Worm (Caenorhabditis elegans) whole organism, mixed stage, embryonic: ENCODE measurements around the gene srw-1.

ENCODE experiments used
- M03D4.4 ChIP-seq: sonication (generic microtip); optimal IDR thresholded peaks from 2 replicates; lab custom pipeline; 2017; ENCODE audit warnings: mild to moderate bottlenecking, missing genetic modification characterization, missing compliant biosample characterization
- bed-3 ChIP-seq: fragments of 200-800 bp; sonication (Bioruptor generic); optimal IDR thresholded peaks from 3 replicates; lab custom pipeline; 2018; ENCODE audit warnings: mild to moderate bottlenecking, missing genetic modification characterization, moderate library complexity, missing compliant biosample characterization
- blmp-1 ChIP-seq: fragments of 150-350 bp; optimal IDR thresholded peaks from 2 replicates; lab custom pipeline; 2014; ENCODE audit warnings: missing biosample characterization, missing genetic modification characterization
- ceh-39 ChIP-seq: fragments of 150-350 bp; optimal IDR thresholded peaks from 2 replicates; lab custom pipeline; 2014; ENCODE audit warnings: missing biosample characterization, missing genetic modification characterization
- ceh-83 ChIP-seq: fragments of 200-800 bp; sonication (Bioruptor generic); optimal IDR thresholded peaks from 2 replicates; lab custom pipeline; 2018; ENCODE audit warnings: mild to moderate bottlenecking, missing genetic modification characterization, missing compliant biosample characterization
- ces-1 ChIP-seq: fragments of 150-350 bp; optimal IDR thresholded peaks from 2 replicates; lab custom pipeline; 2014; ENCODE audit warnings: missing biosample characterization, missing genetic modification reagents, missing genetic modification characterization
- cnd-1 ChIP-seq: fragments of 200-800 bp; sonication (Bioruptor generic); optimal IDR thresholded peaks from 2 replicates; lab custom pipeline; 2018; ENCODE audit warnings: mild to moderate bottlenecking, missing genetic modification characterization, missing compliant biosample characterization
- drap-1 ChIP-seq: fragments of 200-800 bp; sonication (Bioruptor generic); optimal IDR thresholded peaks from 3 replicates; lab custom pipeline; 2018; ENCODE audit warnings: mild to moderate bottlenecking, missing genetic modification characterization, missing compliant biosample characterization
- elt-1 ChIP-seq: sonication (generic microtip); optimal IDR thresholded peaks from 2 replicates; lab custom pipeline; 2017; ENCODE audit warnings: missing genetic modification characterization, mild to moderate bottlenecking, missing compliant biosample characterization, antibody characterized with exemption, moderate library complexity, borderline replicate concordance; ENCODE audit not compliant: insufficient read depth
- elt-3 ChIP-seq: fragments of 150-350 bp; optimal IDR thresholded peaks from 2 replicates; lab custom pipeline; 2014; ENCODE audit warnings: missing biosample characterization, missing genetic modification characterization
- ham-2 ChIP-seq: fragments of 200-800 bp; sonication (Bioruptor generic); optimal IDR thresholded peaks from 2 replicates; lab custom pipeline; 2018; ENCODE audit warnings: mild to moderate bottlenecking, missing genetic modification characterization, missing compliant biosample characterization
- hlh-1 ChIP-seq: fragments of 150-350 bp; optimal IDR thresholded peaks from 2 replicates; lab custom pipeline; 2014; ENCODE audit warnings: missing biosample characterization, missing genetic modification reagents, missing genetic modification characterization
- lin-32 ChIP-seq: fragments of 200-800 bp; sonication (Bioruptor generic); optimal IDR thresholded peaks from 2 replicates; lab custom pipeline; 2018; ENCODE audit warnings: mild to moderate bottlenecking, missing genetic modification characterization, missing compliant biosample characterization
- lsy-2 ChIP-seq: fragments of 150-350 bp; optimal IDR thresholded peaks from 2 replicates; lab custom pipeline; 2014; ENCODE audit warnings: missing biosample characterization, missing genetic modification characterization
- mab-5 ChIP-seq: fragments of 150-350 bp; optimal IDR thresholded peaks from 2 replicates; lab custom pipeline; 2014; ENCODE audit warnings: missing biosample characterization, missing genetic modification characterization
- mls-2 ChIP-seq: sonication (generic microtip); optimal IDR thresholded peaks from 2 replicates; lab custom pipeline; 2016; ENCODE audit warnings: mild to moderate bottlenecking, missing genetic modification characterization, moderate library complexity, missing compliant biosample characterization
- nhr-2 ChIP-seq: fragments of 150-350 bp; optimal IDR thresholded peaks from 2 replicates; lab custom pipeline; 2014; ENCODE audit warnings: missing biosample characterization, missing genetic modification characterization
- nhr-28 ChIP-seq: fragments of 150-350 bp; optimal IDR thresholded peaks from 2 replicates; lab custom pipeline; 2014; ENCODE audit warnings: missing biosample characterization, missing genetic modification characterization
- pha-4 ChIP-seq: fragments of 150-350 bp; optimal IDR thresholded peaks from 2 replicates; lab custom pipeline; 2018; ENCODE audit warnings: missing biosample characterization, missing genetic modification reagents, missing genetic modification characterization
- sem-2 ChIP-seq: fragments of 200-800 bp; sonication (Bioruptor generic); optimal IDR thresholded peaks from 2 replicates; lab custom pipeline; 2018; ENCODE audit warnings: mild to moderate bottlenecking, missing genetic modification characterization, missing compliant biosample characterization
- snpc-4 ChIP-seq: fragments of 150-350 bp; optimal IDR thresholded peaks from 2 replicates; lab custom pipeline; 2014; ENCODE audit warnings: missing biosample characterization, missing genetic modification characterization
- sptf-1 ChIP-seq: sonication (generic microtip); optimal IDR thresholded peaks from 2 replicates; lab custom pipeline; 2017; ENCODE audit warnings: mild to moderate bottlenecking, missing genetic modification characterization, moderate library complexity, missing compliant biosample characterization
- tbx-8 ChIP-seq: fragments of 200-800 bp; sonication (Bioruptor generic); optimal IDR thresholded peaks from 2 replicates; lab custom pipeline; 2018; ENCODE audit warnings: mild to moderate bottlenecking, missing genetic modification characterization, moderate library complexity, missing compliant biosample characterization
- unc-120 ChIP-seq: sonication (generic microtip); optimal IDR thresholded peaks from 2 replicates; lab custom pipeline; 2017; ENCODE audit warnings: missing genetic modification characterization, missing compliant biosample characterization; ENCODE audit not compliant: poor library complexity, severe bottlenecking
- unc-39 ChIP-seq: fragments of 150-350 bp; optimal IDR thresholded peaks from 2 replicates; lab custom pipeline; 2014; ENCODE audit warnings: missing biosample characterization, missing genetic modification characterization
- unc-62 ChIP-seq: fragments of 150-350 bp; optimal IDR thresholded peaks from 2 replicates; lab custom pipeline; 2014; ENCODE audit warnings: missing biosample characterization, missing genetic modification reagents, missing genetic modification characterization
- zip-8 ChIP-seq: fragments of 150-350 bp; optimal IDR thresholded peaks from 2 replicates; lab custom pipeline; 2014; ENCODE audit warnings: missing biosample characterization, missing genetic modification characterization
- ztf-11 ChIP-seq: fragments of 150-350 bp; optimal IDR thresholded peaks from 2 replicates; lab custom pipeline; 2014; ENCODE audit warnings: missing biosample characterization, missing genetic modification characterization

Gene srw-1

DNA sequence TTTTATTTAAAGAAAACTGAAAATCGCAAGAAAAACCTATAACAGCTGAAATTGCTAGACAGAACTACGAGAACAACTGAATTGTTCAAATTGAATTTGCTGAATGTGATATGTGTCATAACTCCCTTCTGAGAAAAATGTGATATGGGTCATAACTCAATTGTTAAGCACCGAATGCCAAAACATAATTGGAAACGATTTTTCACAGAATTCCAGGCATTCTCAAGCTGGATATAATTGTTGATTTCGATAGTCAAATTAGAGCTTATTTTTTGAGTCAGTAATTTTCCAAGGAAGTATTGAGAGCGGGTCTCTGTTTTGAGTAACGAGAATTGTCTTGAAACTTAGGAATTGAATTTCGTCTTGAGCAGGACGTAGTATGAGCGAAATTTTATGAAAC, 16.2 kb upstream of the srw-1 start:
- TF ChIP-seq bed-3 (GFP tag; lab: Kevin White, UChicago), result no peak
- no peak for TF ChIP-seq cnd-1
- no peak for TF ChIP-seq nhr-2 (tag; lab: Kevin White, UChicago)
- TF ChIP-seq sptf-1 (tag; lab: Kevin White, UChicago), result no peak
- no peak for TF ChIP-seq unc-120 (tag; lab: Kevin White, UChicago)
- no peak for TF ChIP-seq lin-32
- TF ChIP-seq ceh-83 (GFP tag; lab: Kevin White, UChicago), result no peak
- TF ChIP-seq snpc-4 (tag; lab: Kevin White, UChicago), result no peak
- no peak for TF ChIP-seq nhr-28 (tag; lab: Kevin White, UChicago)
- no peak for TF ChIP-seq blmp-1 (tag; lab: Kevin White, UChicago)
- TF ChIP-seq zip-8 (tag; lab: Kevin White, UChicago), result no peak
- no peak for TF ChIP-seq tbx-8 (GFP tag; lab: Kevin White, UChicago)
- no peak for TF ChIP-seq elt-1 (tag; lab: Kevin White, UChicago)
- TF ChIP-seq sem-2 (GFP tag; lab: Kevin White, UChicago), result no peak
- no peak for TF ChIP-seq pha-4
- TF ChIP-seq M03D4.4 (tag; lab: Kevin White, UChicago), result no peak

DNA sequence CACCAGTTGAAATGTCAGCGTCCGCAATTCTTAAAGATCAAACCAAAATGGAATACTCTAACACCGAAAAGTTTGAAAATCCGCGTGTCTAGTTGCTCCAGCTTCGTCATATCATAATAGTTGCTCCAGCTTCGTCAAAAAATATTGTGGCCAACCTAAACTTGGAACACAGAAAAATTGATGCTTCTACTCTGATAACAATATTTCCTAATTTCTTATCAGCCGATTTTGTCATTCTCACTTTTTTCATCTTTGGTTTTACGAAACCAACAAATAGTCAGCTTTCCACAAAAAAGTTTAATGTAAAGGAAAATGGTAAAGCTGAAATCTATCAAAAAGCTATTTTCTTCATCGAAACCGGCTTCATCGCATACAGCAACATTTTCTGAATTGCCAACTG, 15.6 kb upstream of the srw-1 start, which contains the start of gene fbxa-84:
Gene fbxa-84 (plus strand): TSS at position 34 of the 400 bp plus-strand sequence.
- no peak for TF ChIP-seq lsy-2 (tag; lab: Kevin White, UChicago)
- no peak for TF ChIP-seq M03D4.4 (tag; lab: Kevin White, UChicago)
- no peak for TF ChIP-seq unc-120 (tag; lab: Kevin White, UChicago)
- TF ChIP-seq zip-8 (tag; lab: Kevin White, UChicago), result no peak
- no peak for TF ChIP-seq ham-2 (GFP tag; lab: Kevin White, UChicago)
- TF ChIP-seq blmp-1 (tag; lab: Kevin White, UChicago), result no peak
- no peak for TF ChIP-seq ztf-11 (tag; lab: Kevin White, UChicago)
- no peak for TF ChIP-seq elt-3 (tag; lab: Kevin White, UChicago)
- no peak for TF ChIP-seq lin-32
- TF ChIP-seq mls-2 (tag; lab: Kevin White, UChicago), result no peak
- no peak for TF ChIP-seq sem-2 (GFP tag; lab: Kevin White, UChicago)

DNA sequence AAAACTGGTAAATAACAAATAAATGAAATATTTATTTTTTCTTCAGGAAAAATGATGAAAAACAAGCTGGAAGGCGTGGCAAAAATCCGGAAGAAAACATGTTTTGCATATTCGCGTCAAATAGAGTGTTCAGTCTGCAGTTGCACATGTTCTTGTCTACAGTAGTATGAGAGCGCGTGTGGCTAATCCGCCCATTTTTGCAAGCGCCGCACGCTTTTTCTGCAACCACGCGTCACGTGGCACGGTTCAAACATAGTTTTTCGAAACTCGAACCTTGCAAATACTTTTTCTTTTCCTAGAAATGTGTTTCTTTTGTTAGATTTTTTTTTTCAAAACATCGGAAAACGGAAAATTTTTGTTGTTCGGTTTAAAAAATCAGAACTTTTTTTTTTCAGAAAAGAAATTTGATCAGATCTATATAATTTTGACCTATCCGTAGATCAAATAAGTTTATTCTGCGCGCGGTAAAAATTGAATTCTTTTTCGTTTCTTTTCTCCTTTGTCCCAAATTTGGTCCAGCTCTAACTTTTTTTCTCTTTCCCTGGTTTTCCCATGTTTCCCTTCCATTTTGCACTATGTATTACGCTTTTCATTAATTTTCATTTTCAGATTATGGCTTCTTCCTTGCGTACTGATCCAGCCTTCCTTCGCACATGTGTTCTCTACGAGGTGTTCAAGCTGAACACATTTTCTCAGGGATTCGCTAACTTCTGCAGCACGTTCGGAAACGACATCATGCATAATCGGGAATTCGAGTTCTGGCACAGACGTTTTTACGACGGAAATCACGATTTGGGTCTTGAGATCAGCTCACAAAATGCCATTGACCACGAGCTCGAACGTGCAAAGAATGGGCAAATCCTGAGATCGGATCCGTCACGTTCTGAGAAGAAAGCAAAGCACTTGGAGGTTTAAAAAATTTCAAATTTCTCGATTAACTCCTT, 13.7 kb upstream of the srw-1 start, which contains the start of gene Y75B12B.1:
Gene Y75B12B.1 (plus strand): TSS at position 603 of the 944 bp plus-strand sequence.
- no peak for TF ChIP-seq unc-62 (GFP tag; lab: Kevin White, UChicago)
- TF ChIP-seq unc-39 (tag; lab: Kevin White, UChicago), result no peak
- TF ChIP-seq snpc-4 (tag; lab: Kevin White, UChicago), result no peak
- no peak for TF ChIP-seq tbx-8 (GFP tag; lab: Kevin White, UChicago)
- TF ChIP-seq bed-3 (GFP tag; lab: Kevin White, UChicago), result no peak
- TF ChIP-seq cnd-1, result no peak
- TF ChIP-seq drap-1 (GFP tag; lab: Kevin White, UChicago), result no peak
- no peak for TF ChIP-seq ceh-83 (GFP tag; lab: Kevin White, UChicago)
- TF ChIP-seq zip-8 (tag; lab: Kevin White, UChicago), result no peak
- TF ChIP-seq ceh-39 (tag; lab: Kevin White, UChicago), result no peak
- TF ChIP-seq mab-5 (tag; lab: Kevin White, UChicago), result no peak
- TF ChIP-seq elt-1 (tag; lab: Kevin White, UChicago), result no peak
- no peak for TF ChIP-seq sptf-1 (tag; lab: Kevin White, UChicago)
- no peak for TF ChIP-seq lin-32
- TF ChIP-seq ces-1 (GFP tag; lab: Kevin White, UChicago), result no peak
- TF ChIP-seq unc-120 (tag; lab: Kevin White, UChicago), result no peak
- TF ChIP-seq lsy-2 (tag; lab: Kevin White, UChicago), result no peak

DNA sequence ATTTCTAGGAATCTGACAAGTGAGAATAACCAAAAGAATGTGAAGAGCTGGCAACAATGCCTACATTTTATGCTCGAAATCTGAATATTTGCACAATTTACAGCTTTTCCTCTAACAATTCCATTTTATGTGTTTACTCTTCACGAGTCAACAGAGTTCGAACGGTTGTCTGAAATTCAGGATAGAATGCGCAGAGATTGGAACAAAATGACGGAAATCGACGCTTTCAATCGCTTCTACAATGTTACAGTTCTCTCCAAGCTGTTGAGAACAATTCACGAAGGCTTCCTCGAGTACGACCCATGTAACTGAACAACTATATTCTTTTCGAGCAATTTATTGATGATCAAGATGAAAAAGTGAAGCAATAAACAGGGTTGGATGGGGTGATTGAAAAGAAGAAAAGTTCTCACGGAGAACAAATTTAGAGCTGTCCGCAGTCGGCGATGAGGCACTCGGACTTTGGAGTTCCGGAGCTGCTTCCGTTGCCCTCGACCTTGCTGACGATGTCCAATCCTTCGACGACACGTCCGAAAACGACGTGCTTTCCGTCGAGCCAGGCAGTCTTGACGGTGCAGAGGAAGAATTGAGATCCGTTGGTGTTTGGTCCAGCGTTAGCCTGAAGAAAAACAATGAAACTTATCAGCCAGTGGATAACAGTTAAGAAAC, 11.7 kb upstream of the srw-1 start, which contains the start of gene Y75B12B.3:
Gene Y75B12B.3 (minus strand): TSS at position 21 of the 669 bp plus-strand sequence.
- no peak for TF ChIP-seq hlh-1 (tag; lab: Kevin White, UChicago)
